Worm (Caenorhabditis elegans): Measurements from ENCODE around the gene nspe-7.
A peak's percentile ranks its signal among the peaks of the same experiment; 100 is the strongest.

- TF ChIP-seq tbp1 (GFP tag; optimal IDR thresholded peaks at IDR 0.05) (no peak), F10E7.11 (tag; optimal IDR thresholded peaks at IDR 0.05) (no peak), snpc-4 (GFP tag; optimal IDR thresholded peaks at IDR 0.05) (no peak), snpc-4 (tag; optimal IDR thresholded peaks at IDR 0.05) (no peak), chd-7 (tag; optimal IDR thresholded peaks at IDR 0.05) (no peak), lag-1 (GFP tag; IDR thresholded peaks at IDR 0.05) (no peak), ztf-18 (tag; optimal IDR thresholded peaks at IDR 0.05) (no peak), Y67H2A.10 (GFP tag; conservative IDR thresholded peaks at IDR 0.05) (no peak), F22D6.2 (tag; optimal IDR thresholded peaks at IDR 0.05) (no peak), ZK185.1 (tag; optimal IDR thresholded peaks at IDR 0.05; ENCODE audit: poor library complexity, severe bottlenecking) (no peak), F37B4.10 (GFP tag; IDR thresholded peaks at IDR 0.05) (0 out of 2 replicates have a peak, but pooled peaks have one; percentile 69), hmg-1.2 (GFP tag; IDR thresholded peaks at IDR 0.05) (peak; percentile 57), lir-1 (GFP tag; conservative IDR thresholded peaks at IDR 0.05) (no peak), sea-2 (GFP tag; IDR thresholded peaks at IDR 0.05) (no peak), ama-1 (optimal IDR thresholded peaks at IDR 0.05) (no peak), ama-1 (GFP tag; optimal IDR thresholded peaks at IDR 0.05) (no peak)
These were observed 32.8 kb downstream of the nspe-7 start for ce11 chrII:12659676-12660371.
